Fruit fly (Drosophila melanogaster): ENCODE results near the gene Rph.
A peak's percentile ranks its signal among the peaks of the same experiment; 100 is the strongest.

Rph gene

DNA sequence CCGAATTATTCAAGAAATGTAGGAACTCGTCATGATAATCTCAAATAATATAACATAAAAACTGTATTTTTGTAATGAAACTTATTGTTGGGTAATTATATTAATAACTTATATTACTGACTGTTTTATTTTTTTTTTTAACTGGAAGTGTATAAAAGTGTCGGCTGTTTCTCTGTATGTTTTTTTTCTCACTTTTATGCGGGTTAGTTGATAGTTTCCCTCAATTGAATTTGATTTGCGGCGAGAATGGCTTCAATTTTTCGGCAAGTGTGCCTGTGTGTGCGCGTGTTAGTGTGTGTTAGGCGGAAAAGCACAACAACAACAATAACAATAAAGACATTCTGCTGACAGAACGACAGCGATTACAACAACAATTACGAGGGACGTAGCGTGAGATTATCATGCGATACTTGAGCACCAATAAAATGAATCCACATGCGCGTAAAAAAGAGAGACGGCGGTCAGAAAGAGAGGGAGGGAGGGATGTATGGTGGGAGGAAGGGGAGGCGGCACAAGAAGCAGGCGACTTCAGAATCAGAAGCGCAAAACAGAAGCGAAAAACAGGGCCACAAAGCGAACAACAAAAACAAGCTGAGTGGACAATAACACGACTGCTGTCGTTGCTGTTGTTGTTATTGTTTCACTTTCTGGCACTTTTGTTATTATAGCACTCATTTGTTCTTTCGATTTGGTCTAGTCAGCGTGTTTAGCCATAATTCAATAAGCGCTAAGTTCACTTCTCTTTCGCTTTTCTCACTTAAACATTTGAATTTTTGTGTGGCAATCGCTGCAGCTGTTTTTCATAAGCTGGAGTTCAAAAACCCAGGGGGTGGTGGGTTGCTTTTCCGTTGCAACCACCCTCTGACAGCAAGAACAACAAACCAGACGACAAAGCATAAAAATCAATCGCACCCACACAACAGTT lies 5.8 kb upstream of the Rph start:
- TF ChIP-seq CG5204 (GFP tag; optimal IDR thresholded peaks at IDR 0.05) (no peak), CG33017 (tag; optimal IDR thresholded peaks at IDR 0.05) (no peak), Mnt (GFP tag; optimal IDR thresholded peaks at IDR 0.05) (peak; percentile 90), pad (GFP tag; optimal IDR thresholded peaks at IDR 0.05) (peak; percentile 49), CG7045 (GFP tag; optimal IDR thresholded peaks at IDR 0.05) (peak; percentile 4), Crg-1 (GFP tag; optimal IDR thresholded peaks at IDR 0.05) (peak; percentile 30), CG1620 (GFP tag; optimal IDR thresholded peaks at IDR 0.05) (no peak), CG12768 (GFP tag; optimal IDR thresholded peaks at IDR 0.05) (no peak), CG7101 (tag; optimal IDR thresholded peaks at IDR 0.05) (no peak), cic (GFP tag; optimal IDR thresholded peaks at IDR 0.05) (peak; percentile 91), toe (GFP tag; optimal IDR thresholded peaks at IDR 0.05) (no peak), Clk (GFP tag; optimal IDR thresholded peaks at IDR 0.05) (no peak), cnc (optimal IDR thresholded peaks at IDR 0.05) (no peak), CG11617 (GFP tag; optimal IDR thresholded peaks at IDR 0.05) (no peak), CG14711 (tag; optimal IDR thresholded peaks at IDR 0.05) (peak; percentile 48), kay (GFP tag; ENCODE audit: borderline replicate concordance) (no peak), Hr96 (GFP tag; optimal IDR thresholded peaks at IDR 0.05) (peak; percentile 23), bab1 (GFP tag; optimal IDR thresholded peaks at IDR 0.05) (peak; percentile 86), ovo (GFP tag; optimal IDR thresholded peaks at IDR 0.05) (no peak), tj (GFP tag; optimal IDR thresholded peaks at IDR 0.05) (peak; percentile 100)

DNA sequence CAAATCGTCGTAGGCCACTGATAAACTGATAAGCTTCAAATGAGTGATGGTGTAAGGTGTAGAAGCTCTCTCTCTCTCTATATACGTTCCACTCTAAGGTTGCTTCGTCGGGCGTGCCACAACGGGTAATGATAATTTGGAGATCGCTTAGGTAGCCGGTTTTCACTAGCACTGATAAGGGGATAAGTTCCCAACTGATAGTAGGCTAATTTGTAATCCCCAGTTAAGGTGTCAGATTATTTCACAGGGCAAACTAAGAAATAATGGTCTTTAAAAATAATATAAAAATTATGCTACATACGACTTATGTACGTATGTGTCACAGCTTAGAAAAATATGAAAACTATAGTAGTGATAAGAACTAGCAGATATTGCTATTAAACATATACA lies 5.1 kb upstream of the Rph start:
- TF ChIP-seq CG7045 (GFP tag; optimal IDR thresholded peaks at IDR 0.05) (no peak), Crg-1 (GFP tag; optimal IDR thresholded peaks at IDR 0.05) (no peak), Clk (GFP tag; optimal IDR thresholded peaks at IDR 0.05) (no peak), CG1620 (GFP tag; optimal IDR thresholded peaks at IDR 0.05) (no peak), tj (GFP tag; optimal IDR thresholded peaks at IDR 0.05) (no peak), bab1 (GFP tag; optimal IDR thresholded peaks at IDR 0.05) (no peak), cic (GFP tag; optimal IDR thresholded peaks at IDR 0.05) (no peak), CG12768 (GFP tag; optimal IDR thresholded peaks at IDR 0.05) (no peak), toe (GFP tag; optimal IDR thresholded peaks at IDR 0.05) (no peak), ovo (GFP tag; optimal IDR thresholded peaks at IDR 0.05) (no peak), cnc (optimal IDR thresholded peaks at IDR 0.05) (no peak), CG5204 (GFP tag; optimal IDR thresholded peaks at IDR 0.05) (no peak), CG11617 (GFP tag; optimal IDR thresholded peaks at IDR 0.05) (no peak), CG14711 (tag; optimal IDR thresholded peaks at IDR 0.05) (no peak), Hr96 (GFP tag; optimal IDR thresholded peaks at IDR 0.05) (no peak)

- TF ChIP-seq CG14711 (tag; optimal IDR thresholded peaks at IDR 0.05) (no peak), CG11617 (GFP tag; optimal IDR thresholded peaks at IDR 0.05) (no peak), Hr96 (GFP tag; optimal IDR thresholded peaks at IDR 0.05) (no peak), CG5204 (GFP tag; optimal IDR thresholded peaks at IDR 0.05) (peak; percentile 1)
These were observed 1.4 kb downstream of the Rph start for dm6 chrX:10756026-10756561.

DNA sequence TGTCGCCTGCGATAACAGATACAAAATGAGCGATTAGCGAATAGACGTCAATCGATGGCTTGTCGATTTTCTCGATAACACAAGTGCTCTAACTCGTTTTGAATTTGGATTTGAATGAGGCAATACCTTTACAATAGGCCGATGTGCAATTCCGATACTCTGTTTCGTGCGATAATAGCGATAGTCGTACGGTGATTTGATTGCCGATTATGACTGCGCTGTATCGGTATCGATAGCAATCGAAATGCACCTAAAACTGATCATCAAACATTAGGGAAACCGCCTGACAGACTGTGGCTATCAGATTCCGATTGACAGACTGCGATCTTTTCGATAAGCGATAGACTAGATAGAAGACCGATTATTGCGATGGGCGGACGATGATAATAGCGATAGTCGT lies 5.7 kb downstream of the Rph start:
- TF ChIP-seq CG7045 (GFP tag; optimal IDR thresholded peaks at IDR 0.05) (no peak), kay (GFP tag; ENCODE audit: borderline replicate concordance) (no peak), CG33017 (tag; optimal IDR thresholded peaks at IDR 0.05) (no peak), Hr96 (GFP tag; optimal IDR thresholded peaks at IDR 0.05) (no peak), ovo (GFP tag; optimal IDR thresholded peaks at IDR 0.05) (no peak), CG1620 (GFP tag; optimal IDR thresholded peaks at IDR 0.05) (no peak), Crg-1 (GFP tag; optimal IDR thresholded peaks at IDR 0.05) (no peak), bab1 (GFP tag; optimal IDR thresholded peaks at IDR 0.05) (no peak)

DNA sequence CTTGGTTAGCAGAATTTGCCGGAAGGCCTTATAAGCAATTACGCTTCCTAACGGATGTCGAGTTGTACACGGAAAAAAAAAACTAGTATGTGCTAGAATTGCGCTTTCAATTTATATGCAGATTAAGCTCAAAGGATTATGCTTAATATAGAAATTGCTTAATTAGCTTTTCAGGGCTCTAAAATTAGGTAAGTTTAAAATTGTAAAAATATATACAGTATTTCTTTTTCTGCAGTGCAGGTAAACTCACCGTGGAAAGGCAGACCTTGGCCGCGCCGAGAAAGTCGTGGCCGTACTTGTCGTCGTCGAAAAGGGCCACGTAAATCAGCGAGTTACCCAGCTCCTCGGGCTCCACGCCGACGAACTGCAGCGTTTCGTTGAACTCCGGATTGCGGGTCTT lies 6.8 kb downstream of the Rph start:
- TF ChIP-seq Hr96 (GFP tag; optimal IDR thresholded peaks at IDR 0.05) (no peak), CG33017 (tag; optimal IDR thresholded peaks at IDR 0.05) (no peak), ovo (GFP tag; optimal IDR thresholded peaks at IDR 0.05) (no peak), tj (GFP tag; optimal IDR thresholded peaks at IDR 0.05) (no peak), Crg-1 (GFP tag; optimal IDR thresholded peaks at IDR 0.05) (no peak), CG7045 (GFP tag; optimal IDR thresholded peaks at IDR 0.05) (no peak), CG5204 (GFP tag; optimal IDR thresholded peaks at IDR 0.05) (no peak), cnc (optimal IDR thresholded peaks at IDR 0.05) (no peak), CG12768 (GFP tag; optimal IDR thresholded peaks at IDR 0.05) (no peak), kay (GFP tag; ENCODE audit: borderline replicate concordance) (no peak), cic (GFP tag; optimal IDR thresholded peaks at IDR 0.05) (no peak), bab1 (GFP tag; optimal IDR thresholded peaks at IDR 0.05) (no peak), pad (GFP tag; optimal IDR thresholded peaks at IDR 0.05) (no peak), CG1620 (GFP tag; optimal IDR thresholded peaks at IDR 0.05) (no peak), toe (GFP tag; optimal IDR thresholded peaks at IDR 0.05) (no peak), Mnt (GFP tag; optimal IDR thresholded peaks at IDR 0.05) (no peak), CG11617 (GFP tag; optimal IDR thresholded peaks at IDR 0.05) (no peak)

DNA sequence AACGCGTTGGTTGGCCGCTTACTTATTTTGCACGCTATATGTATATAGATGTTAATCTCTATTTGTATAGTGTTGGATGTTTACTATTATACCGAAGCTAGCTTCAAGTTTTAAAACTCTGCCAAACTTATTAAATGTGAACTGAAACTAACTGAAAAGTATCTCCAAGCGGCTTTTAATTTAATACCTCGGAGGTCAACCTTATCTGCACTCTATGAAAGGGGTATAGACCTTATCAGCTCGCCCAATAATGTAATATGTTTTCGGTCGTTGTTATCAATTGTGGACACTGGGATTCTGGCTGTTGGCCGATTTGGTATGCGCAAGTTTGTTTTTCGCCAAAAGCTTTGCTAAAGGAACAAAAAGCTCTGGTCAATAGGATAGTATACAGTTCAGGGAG lies 8.8 kb downstream of the Rph start:
- TF ChIP-seq Hr96 (GFP tag; optimal IDR thresholded peaks at IDR 0.05) = no peak
- no peak for TF ChIP-seq Clk (GFP tag; optimal IDR thresholded peaks at IDR 0.05)
- no peak for TF ChIP-seq ovo (GFP tag; optimal IDR thresholded peaks at IDR 0.05)
- no peak for TF ChIP-seq CG1620 (GFP tag; optimal IDR thresholded peaks at IDR 0.05)
- no peak for TF ChIP-seq CG7045 (GFP tag; optimal IDR thresholded peaks at IDR 0.05)
- no peak for TF ChIP-seq CG12768 (GFP tag; optimal IDR thresholded peaks at IDR 0.05)

All from whole organism, adult.